Worm (Caenorhabditis elegans): ENCODE results near the gene wdr-5.3.
A peak's percentile ranks its signal among the peaks of the same experiment; 100 is the strongest.

DNA sequence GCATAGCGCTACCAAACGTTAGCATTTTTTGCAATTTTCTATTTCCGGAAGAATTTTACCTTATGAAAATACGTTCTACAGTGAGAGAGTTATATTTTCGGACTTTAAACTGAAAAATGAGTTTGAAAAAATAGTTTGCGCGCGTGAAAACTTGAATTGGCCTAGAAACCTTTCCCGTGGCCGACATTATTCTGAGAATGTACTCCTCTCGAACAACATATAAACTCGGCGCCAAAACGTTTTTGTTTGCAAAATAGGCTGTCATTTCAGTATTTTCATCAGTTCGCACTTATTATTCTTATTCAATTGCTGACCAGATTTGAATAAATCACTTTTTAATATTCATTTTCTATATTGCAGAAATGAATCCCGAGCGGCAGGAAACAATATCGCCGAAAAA, at the start of gene wdr-5.3, which contains the start of gene mre-11:
- TF ChIP-seq nhr-237 (tag; optimal IDR thresholded peaks at IDR 0.05) (no peak), zag-1 (tag; optimal IDR thresholded peaks at IDR 0.05) (no peak), lin-39 (tag; optimal IDR thresholded peaks at IDR 0.05) (no peak), nhr-90 (tag; optimal IDR thresholded peaks at IDR 0.05; ENCODE audit: poor library complexity) (peak; percentile 71), elt-3 (tag; optimal IDR thresholded peaks at IDR 0.05) (peak in 1 of 6 experiments; percentile 13)

All from whole organism, L1 larva.